Worm (Caenorhabditis elegans) whole organism, L1 larva: ENCODE data around the gene lgc-5.
"Not testable (repeated sequence)": the region's sequence is repeated elsewhere in the genome, so short reads cannot be mapped to it uniquely, and the experiment has no call there.

Experiments used
- dsc-1 ChIP-seq: sonication (generic microtip); optimal IDR thresholded peaks from 2 replicates; lab custom pipeline; 2016; ENCODE audit warnings: mild to moderate bottlenecking, missing genetic modification characterization, missing compliant biosample characterization
- egl-27 ChIP-seq, 2 experiments: fragments of 150-350 bp in 1 of 2; sonication (generic microtip); optimal IDR thresholded peaks; 3 replicates each; lab custom pipeline; 2017 to 2018; ENCODE audit warnings: missing biosample characterization in 2 of 2, missing genetic modification characterization in 2 of 2, missing genetic modification reagents in 2 of 2
- irx-1 ChIP-seq: sonication (generic microtip); optimal IDR thresholded peaks from 2 replicates; lab custom pipeline; 2016; ENCODE audit warnings: missing genetic modification characterization, missing compliant biosample characterization
- lin-14 ChIP-seq: fragments of 200-800 bp; sonication (Bioruptor generic); optimal IDR thresholded peaks from 2 replicates; lab custom pipeline; 2018; ENCODE audit warnings: mild to moderate bottlenecking, missing genetic modification characterization, moderate library complexity, missing compliant biosample characterization
- lin-15B ChIP-seq: fragments of 150-350 bp; sonication (generic microtip); optimal IDR thresholded peaks from 3 replicates; lab custom pipeline; 2014; ENCODE audit warnings: missing biosample characterization, missing genetic modification characterization
- lin-39 ChIP-seq: fragments of 150-350 bp; optimal IDR thresholded peaks from 2 replicates; lab custom pipeline; 2014; ENCODE audit warnings: missing biosample characterization, missing genetic modification reagents, missing genetic modification characterization
- lsy-2 ChIP-seq, 2 experiments: fragments of 150-350 bp; optimal IDR thresholded peaks; 2 replicates each; lab custom pipeline; 2014; ENCODE audit warnings: missing biosample characterization in 2 of 2, missing genetic modification characterization in 2 of 2
- mdl-1 ChIP-seq, 2 experiments: fragments of 150-350 bp; optimal IDR thresholded peaks; 2 replicates each; lab custom pipeline; 2014 to 2017; ENCODE audit warnings: missing biosample characterization in 2 of 2, missing genetic modification characterization in 2 of 2, inconsistent platforms in 1 of 2
- nhr-12 ChIP-seq: sonication (generic microtip); optimal IDR thresholded peaks from 2 replicates; lab custom pipeline; 2017; ENCODE audit warnings: missing biosample characterization, missing genetic modification characterization
- nhr-76 ChIP-seq: sonication (generic microtip); optimal IDR thresholded peaks from 2 replicates; lab custom pipeline; 2017; ENCODE audit warnings: missing biosample characterization, missing genetic modification characterization
- pax-3 ChIP-seq: fragments of 200-800 bp; sonication (Bioruptor generic); optimal IDR thresholded peaks from 2 replicates; lab custom pipeline; 2018; ENCODE audit warnings: mild to moderate bottlenecking, missing genetic modification characterization, moderate library complexity, missing compliant biosample characterization
- sox-4 ChIP-seq: sonication (generic microtip); optimal IDR thresholded peaks from 2 replicates; lab custom pipeline; 2016; ENCODE audit warnings: missing genetic modification characterization, missing compliant biosample characterization
- sptf-1 ChIP-seq: fragments of 150-350 bp; optimal IDR thresholded peaks from 2 replicates; lab custom pipeline; 2014; ENCODE audit warnings: missing biosample characterization, missing genetic modification characterization
- unc-130 ChIP-seq: fragments of 150-350 bp; optimal IDR thresholded peaks from 2 replicates; lab custom pipeline; 2017; ENCODE audit warnings: missing biosample characterization, missing genetic modification characterization, inconsistent platforms
- unc-86 ChIP-seq: sonication (generic microtip); optimal IDR thresholded peaks from 2 replicates; lab custom pipeline; 2016; ENCODE audit warnings: missing genetic modification characterization, missing compliant biosample characterization
- xbp-1 ChIP-seq: sonication (generic microtip); optimal IDR thresholded peaks from 2 replicates; lab custom pipeline; 2016; ENCODE audit warnings: missing genetic modification characterization, missing compliant biosample characterization
- zag-1 ChIP-seq: fragments of 150-350 bp; optimal IDR thresholded peaks from 2 replicates; lab custom pipeline; 2014; ENCODE audit warnings: missing biosample characterization, missing genetic modification characterization
- zip-4 ChIP-seq: fragments of 200-800 bp; sonication (Bioruptor generic); optimal IDR thresholded peaks from 2 replicates; lab custom pipeline; 2018; ENCODE audit warnings: mild to moderate bottlenecking, missing genetic modification characterization, moderate library complexity, missing compliant biosample characterization
- ztf-4 ChIP-seq: fragments of 150-350 bp; optimal IDR thresholded peaks from 2 replicates; lab custom pipeline; 2014; ENCODE audit warnings: missing biosample characterization, missing genetic modification characterization

The lgc-5 gene

ce11 chrIV:8382695-8383094 lies 40.2 kb downstream of the lgc-5 start, which contains the start of gene D2096.9:
TSS of gene D2096.9 (minus strand) at chrIV:8382795.
- TF ChIP-seq pax-3 (no peak), dsc-1 (tag; lab: Kevin White, UChicago) (peak; percentile 45)
- TF ChIP-seq, all 84 proteins: peak for 1

ce11 chrIV:8384737-8385136 lies 42.3 kb downstream of the lgc-5 start:
- no peak for TF ChIP-seq egl-27 (tag; optimal IDR thresholded peaks at IDR 0.05; lab: Kevin White, UChicago)
- no peak for TF ChIP-seq mdl-1 (tag; optimal IDR thresholded peaks at IDR 0.05; lab: Kevin White, UChicago)
- no peak for TF ChIP-seq sox-4 (tag; lab: Kevin White, UChicago)
- no peak for TF ChIP-seq nhr-76 (tag; lab: Kevin White, UChicago)
- TF ChIP-seq lsy-2 (tag; optimal IDR thresholded peaks at IDR 0.05; lab: Kevin White, UChicago): no peak

ce11 chrIV:8385662-8386061 lies 43.2 kb downstream of the lgc-5 start:
- TF ChIP-seq unc-130 (tag; lab: Kevin White, UChicago): no peak
- no peak for TF ChIP-seq pax-3
- TF ChIP-seq lin-14 (GFP tag; lab: Kevin White, UChicago): peak; percentile 39
- no peak for TF ChIP-seq mdl-1 (tag; optimal IDR thresholded peaks at IDR 0.05; lab: Kevin White, UChicago)
- no peak for TF ChIP-seq sptf-1 (tag; lab: Kevin White, UChicago)
- TF ChIP-seq irx-1: no peak
- no peak for TF ChIP-seq ztf-4 (tag; lab: Kevin White, UChicago)
- no peak for TF ChIP-seq zip-4 (GFP tag; lab: Kevin White, UChicago)

- TF ChIP-seq unc-86, xbp-1, nhr-12 (tag; lab: Kevin White, UChicago): not testable (repeated sequence)
Measured at ce11 chrIV:8389139-8389538, 46.7 kb downstream of the lgc-5 start, which contains the start of gene D2096.10. TSS of gene D2096.10 (minus strand) at chrIV:8389239.

- TF ChIP-seq nhr-12 (tag; lab: Kevin White, UChicago) (no peak), zag-1 (tag; lab: Kevin White, UChicago) (no peak), lin-15B (tag; lab: Kevin White, UChicago) (no peak), unc-130 (tag; lab: Kevin White, UChicago) (no peak), lsy-2 (tag; optimal IDR thresholded peaks at IDR 0.05; lab: Kevin White, UChicago) (no peak), xbp-1 (tag; lab: Kevin White, UChicago) (no peak), lin-39 (tag; lab: Kevin White, UChicago) (no peak)
Measured at ce11 chrIV:8394105-8394504, 51.6 kb downstream of the lgc-5 start, which contains the start of gene D2096.11. TSS of gene D2096.11 (minus strand) at chrIV:8394205.
